Worm (Caenorhabditis elegans): Measurements from ENCODE around the gene wbp-11.

ce11 chrII:10167731-10168130 is 5.0 kb upstream of the wbp-11 start:
- no peak for TF ChIP-seq ztf-23 (GFP tag; IDR thresholded peaks at IDR 0.05)
- no peak for TF ChIP-seq med-1 (GFP tag; optimal IDR thresholded peaks at IDR 0.05; ENCODE audit: insufficient read depth)

All from whole organism, midembryonic.